Worm (Caenorhabditis elegans) whole organism, L2 larva: Measurements from ENCODE around the gene col-98.
A peak's percentile ranks its signal among the peaks of the same experiment; 100 is the strongest.

Experiments used
- Y55F3AM.14 ChIP-seq: fragments of 200-800 bp; sonication (Bioruptor generic); optimal IDR thresholded peaks from 2 replicates; lab custom pipeline; 2018; ENCODE audit warnings: mild to moderate bottlenecking, missing genetic modification characterization, missing compliant biosample characterization
- alr-1 ChIP-seq: fragments of 150-350 bp; optimal IDR thresholded peaks from 2 replicates; lab custom pipeline; 2014; ENCODE audit warnings: missing biosample characterization, missing genetic modification characterization
- aly-2 ChIP-seq: fragments of 150-350 bp; optimal IDR thresholded peaks from 2 replicates; lab custom pipeline; 2014; ENCODE audit warnings: missing biosample characterization, missing genetic modification characterization
- ama-1 ChIP-seq: fragments of 150-350 bp; optimal IDR thresholded peaks from 2 replicates; lab custom pipeline; 2018; ENCODE audit warnings: inconsistent platforms
- blmp-1 ChIP-seq: sonication (generic microtip); optimal IDR thresholded peaks from 2 replicates; lab custom pipeline; 2017; ENCODE audit warnings: missing genetic modification characterization, mild to moderate bottlenecking, missing compliant biosample characterization, antibody characterized with exemption, moderate library complexity; ENCODE audit not compliant: insufficient read depth
- ceh-16 ChIP-seq: fragments of 150-350 bp; optimal IDR thresholded peaks from 2 replicates; lab custom pipeline; 2014; ENCODE audit warnings: missing biosample characterization, missing genetic modification characterization
- ceh-82 ChIP-seq: fragments of 150-350 bp; optimal IDR thresholded peaks from 2 replicates; lab custom pipeline; 2014; ENCODE audit warnings: missing biosample characterization, missing genetic modification characterization
- dmd-4 ChIP-seq: sonication (generic microtip); optimal IDR thresholded peaks from 2 replicates; lab custom pipeline; 2017; ENCODE audit warnings: missing biosample characterization, missing genetic modification characterization
- elt-1 ChIP-seq: fragments of 150-350 bp; optimal IDR thresholded peaks from 2 replicates; lab custom pipeline; 2014; ENCODE audit warnings: missing biosample characterization, missing genetic modification characterization
- fos-1 ChIP-seq: fragments of 150-350 bp; optimal IDR thresholded peaks from 2 replicates; lab custom pipeline; 2014; ENCODE audit warnings: missing biosample characterization, missing genetic modification characterization
- gmeb-1 ChIP-seq: fragments of 150-350 bp; optimal IDR thresholded peaks from 2 replicates; lab custom pipeline; 2014; ENCODE audit warnings: missing biosample characterization, missing genetic modification characterization
- lin-11 ChIP-seq: fragments of 150-350 bp; sonication (generic microtip); optimal IDR thresholded peaks from 2 replicates; lab custom pipeline; 2014; ENCODE audit warnings: missing biosample characterization, missing genetic modification characterization, inconsistent platforms, mixed read lengths
- lin-13 ChIP-seq: fragments of 150-350 bp; optimal IDR thresholded peaks from 2 replicates; lab custom pipeline; 2014; ENCODE audit warnings: missing biosample characterization, missing genetic modification reagents, missing genetic modification characterization
- lin-39 ChIP-seq: fragments of 150-350 bp; optimal IDR thresholded peaks from 2 replicates; lab custom pipeline; 2014; ENCODE audit warnings: missing biosample characterization, missing genetic modification reagents, missing genetic modification characterization
- lsy-2 ChIP-seq, 2 experiments: fragments of 150-350 bp in 1 of 2; sonication (generic microtip) in 1 of 2; optimal IDR thresholded peaks; 2 replicates each; lab custom pipeline; 2014 to 2017; ENCODE audit warnings: missing biosample characterization in 2 of 2, missing genetic modification characterization in 2 of 2
- mbf-1 ChIP-seq: sonication (generic microtip); optimal IDR thresholded peaks from 2 replicates; lab custom pipeline; 2017; ENCODE audit warnings: missing biosample characterization, missing genetic modification characterization
- mdl-1 ChIP-seq, 2 experiments: fragments of 150-350 bp in 1 of 2; sonication (generic microtip) in 1 of 2; optimal IDR thresholded peaks; 2 replicates each; lab custom pipeline; 2017; ENCODE audit warnings: missing biosample characterization in 2 of 2, missing genetic modification characterization in 2 of 2
- nhr-12 ChIP-seq: fragments of 150-350 bp; optimal IDR thresholded peaks from 2 replicates; lab custom pipeline; 2014; ENCODE audit warnings: missing biosample characterization, missing genetic modification characterization
- nhr-129 ChIP-seq: fragments of 150-350 bp; optimal IDR thresholded peaks from 2 replicates; lab custom pipeline; 2014; ENCODE audit warnings: missing biosample characterization, missing genetic modification characterization
- nhr-21 ChIP-seq: fragments of 150-350 bp; optimal IDR thresholded peaks from 2 replicates; lab custom pipeline; 2014; ENCODE audit warnings: missing biosample characterization, missing genetic modification characterization
- nhr-23 ChIP-seq: fragments of 150-350 bp; optimal IDR thresholded peaks from 2 replicates; lab custom pipeline; 2014; ENCODE audit warnings: missing biosample characterization, missing genetic modification reagents, missing genetic modification characterization
- nhr-25 ChIP-seq: fragments of 150-350 bp; sonication (generic microtip); optimal IDR thresholded peaks from 3 replicates; lab custom pipeline; 2014; ENCODE audit warnings: missing biosample characterization, missing genetic modification characterization
- peb-1 ChIP-seq: fragments of 150-350 bp; optimal IDR thresholded peaks from 2 replicates; lab custom pipeline; 2014; ENCODE audit warnings: missing biosample characterization, missing genetic modification characterization
- sem-4 ChIP-seq: fragments of 150-350 bp; optimal IDR thresholded peaks from 2 replicates; lab custom pipeline; 2014; ENCODE audit warnings: missing biosample characterization, missing genetic modification reagents, missing genetic modification characterization
- sma-3 ChIP-seq: sonication (generic microtip); optimal IDR thresholded peaks from 2 replicates; lab custom pipeline; 2016; ENCODE audit warnings: missing genetic modification reagents, missing genetic modification characterization, missing compliant biosample characterization
- snpc-4 ChIP-seq: fragments of 150-350 bp; optimal IDR thresholded peaks from 2 replicates; lab custom pipeline; 2014; ENCODE audit warnings: missing biosample characterization, missing genetic modification characterization
- unc-55 ChIP-seq: fragments of 150-350 bp; sonication (generic microtip); optimal IDR thresholded peaks from 3 replicates; lab custom pipeline; 2014; ENCODE audit warnings: missing biosample characterization, missing genetic modification reagents, missing genetic modification characterization
- unc-62 ChIP-seq: fragments of 150-350 bp; optimal IDR thresholded peaks from 2 replicates; lab custom pipeline; 2014; ENCODE audit warnings: missing biosample characterization, missing genetic modification reagents, missing genetic modification characterization
- zag-1 ChIP-seq: fragments of 150-350 bp; optimal IDR thresholded peaks from 2 replicates; lab custom pipeline; 2014; ENCODE audit warnings: missing biosample characterization, missing genetic modification characterization
- ztf-11 ChIP-seq: sonication (generic microtip); optimal IDR thresholded peaks from 2 replicates; lab custom pipeline; 2017; ENCODE audit warnings: missing biosample characterization, missing genetic modification characterization

The col-98 gene

ce11 chrIII:13067884-13068767 is 49.3 kb downstream of the col-98 start (continued):
- peak; percentile 29 for TF ChIP-seq lin-39 (tag; lab: Kevin White, UChicago)
- TF ChIP-seq nhr-25, result peak; percentile 70
- peak; percentile 42 for TF ChIP-seq ceh-82 (tag; lab: Kevin White, UChicago)
- no peak for TF ChIP-seq unc-62 (GFP tag; lab: Kevin White, UChicago)
- TF ChIP-seq unc-55 (GFP tag; lab: Kevin White, UChicago), result peak; percentile 97
- TF ChIP-seq mbf-1 (tag; lab: Kevin White, UChicago), result no peak
- peak; percentile 20 for TF ChIP-seq blmp-1 (tag; lab: Kevin White, UChicago)
- peak; percentile 83 to 90 for TF ChIP-seq mdl-1 (tag; optimal IDR thresholded peaks at IDR 0.05; lab: Kevin White, UChicago)
- TF ChIP-seq sma-3, result peak; percentile 66
- TF ChIP-seq nhr-12, result no peak
- peak; percentile 65 for TF ChIP-seq nhr-21 (tag; lab: Kevin White, UChicago)
- TF ChIP-seq elt-1 (tag; lab: Kevin White, UChicago), result no peak
- no peak for TF ChIP-seq ceh-16 (tag; lab: Kevin White, UChicago)
- TF ChIP-seq lsy-2 (tag; optimal IDR thresholded peaks at IDR 0.05; lab: Kevin White, UChicago), result peak; percentile 56 to 87
- no peak for TF ChIP-seq ztf-11
- peak; percentile 78 for TF ChIP-seq fos-1 (tag; lab: Kevin White, UChicago)
- TF ChIP-seq gmeb-1 (tag; lab: Kevin White, UChicago), result peak; percentile 30
- peak; percentile 76 for TF ChIP-seq snpc-4 (tag; lab: Kevin White, UChicago)
- peak; percentile 93 for TF ChIP-seq nhr-129 (tag; lab: Kevin White, UChicago)
- peak; percentile 89 for TF ChIP-seq lin-13 (GFP tag; lab: Kevin White, UChicago)
- peak; percentile 91 for TF ChIP-seq lin-11 (tag; lab: Kevin White, UChicago)
- peak; percentile 49 for TF ChIP-seq alr-1 (tag; lab: Kevin White, UChicago)
- TF ChIP-seq dmd-4 (tag; lab: Kevin White, UChicago), result no peak
- no peak for TF ChIP-seq nhr-23 (tag; lab: Kevin White, UChicago)
- peak; percentile 13 for TF ChIP-seq peb-1 (tag; lab: Kevin White, UChicago)
- no peak for TF ChIP-seq aly-2 (tag; lab: Kevin White, UChicago)
- TF ChIP-seq Y55F3AM.14 (GFP tag; lab: Kevin White, UChicago), result peak; percentile 81
- TF ChIP-seq sem-4 (tag; lab: Kevin White, UChicago), result peak; percentile 92

DNA sequence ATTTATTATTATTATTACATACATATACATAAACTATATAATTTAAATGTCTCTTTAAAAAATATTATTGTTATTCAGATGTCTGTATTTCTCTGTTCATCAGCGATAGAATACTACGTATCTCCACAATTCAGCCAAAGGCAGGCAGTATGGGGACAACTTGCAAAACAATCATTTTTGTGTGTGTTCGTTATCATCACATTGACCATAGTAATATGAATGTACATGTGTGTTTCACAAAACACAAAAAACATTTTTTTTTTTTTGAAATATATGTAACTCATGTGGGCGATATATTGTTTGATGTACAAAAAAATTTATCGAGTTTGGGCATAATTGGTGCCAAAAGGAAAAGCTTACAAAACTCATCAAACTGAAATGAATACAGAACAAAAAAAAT is 50.6 kb downstream of the col-98 start:
- TF ChIP-seq ama-1 (peak; percentile 18), zag-1 (tag; lab: Kevin White, UChicago) (no peak)
